Worm (Caenorhabditis elegans): ENCODE measurements around the gene sdz-1.

Gene sdz-1

DNA sequence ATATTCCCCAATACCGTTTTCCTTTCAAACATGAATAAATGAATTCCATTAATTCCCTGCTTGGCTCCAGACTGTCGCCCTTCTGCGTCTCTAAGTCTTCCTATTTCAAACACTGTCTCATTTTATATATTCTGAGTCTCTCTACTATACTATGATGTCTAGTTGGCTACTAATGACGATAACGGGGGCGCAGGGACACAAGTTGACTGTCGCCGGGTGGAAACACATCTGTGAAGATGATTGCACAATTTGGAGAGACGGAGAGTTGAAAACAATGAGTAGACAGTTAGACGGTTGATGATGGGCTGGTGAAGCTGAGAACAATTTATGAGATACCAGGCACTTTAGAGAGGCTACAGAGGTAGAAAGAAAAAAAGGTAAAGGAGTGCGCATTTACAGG, 49.3 kb upstream of the sdz-1 start, which contains the start of gene sma-2 (continued):
- peak; percentile 87 for TF ChIP-seq php-3 (GFP tag; IDR thresholded peaks at IDR 0.05)
- peak; percentile 60 for TF ChIP-seq aha-1 (tag)
- peak; percentile 94 for TF ChIP-seq nhr-28 (tag; optimal IDR thresholded peaks at IDR 0.05)

- TF ChIP-seq pqm-1 (tag; optimal IDR thresholded peaks at IDR 0.05), result peak; percentile 92
- TF ChIP-seq D1046.2 (GFP tag; IDR thresholded peaks at IDR 0.05), result no peak
- TF ChIP-seq nhr-111 (GFP tag; optimal IDR thresholded peaks at IDR 0.05), result no peak
- no peak for TF ChIP-seq Y75B8A.6 (GFP tag; IDR thresholded peaks at IDR 0.05)
- no peak for TF ChIP-seq tra-1 (GFP tag; IDR thresholded peaks at IDR 0.05)
- TF ChIP-seq nhr-77 (tag; optimal IDR thresholded peaks at IDR 0.05), result peak; percentile 48
- no peak for TF ChIP-seq unc-62 (GFP tag; optimal IDR thresholded peaks at IDR 0.05 in 1 of 2)
- no peak for TF ChIP-seq unc-62 (tag; optimal IDR thresholded peaks at IDR 0.05)
- TF ChIP-seq fos-1 (tag; optimal IDR thresholded peaks at IDR 0.05), result no peak
- TF ChIP-seq T20F7.1 (GFP tag; optimal IDR thresholded peaks at IDR 0.05), result no peak
- TF ChIP-seq zfp-2 (tag; optimal IDR thresholded peaks at IDR 0.05), result no peak
- no peak for TF ChIP-seq pha-4 (GFP tag; IDR thresholded peaks at IDR 0.05)
- TF ChIP-seq pha-4 (tag; optimal IDR thresholded peaks at IDR 0.05), result no peak
- peak in 1 of 2 experiments; percentile 43 for TF ChIP-seq mdl-1 (tag; optimal IDR thresholded peaks at IDR 0.05)
- no peak for TF ChIP-seq mxl-2 (GFP tag; conservative IDR thresholded peaks at IDR 0.05)
- no peak for TF ChIP-seq Y5F2A.4 (GFP tag; optimal IDR thresholded peaks at IDR 0.05)
- TF ChIP-seq dmd-6 (GFP tag; IDR thresholded peaks at IDR 0.05), result peak; percentile 71
- TF ChIP-seq ZK546.5 (tag; optimal IDR thresholded peaks at IDR 0.05), result no peak
- no peak for TF ChIP-seq zip-11 (GFP tag; IDR thresholded peaks at IDR 0.05)
- TF ChIP-seq ZK337.2 (GFP tag; IDR thresholded peaks at IDR 0.05), result no peak
- no peak for TF ChIP-seq ceh-82 (tag; optimal IDR thresholded peaks at IDR 0.05)
- no peak for TF ChIP-seq lin-13 (GFP tag; optimal IDR thresholded peaks at IDR 0.05)
- TF ChIP-seq daf-16 (GFP tag; optimal IDR thresholded peaks at IDR 0.05), result no peak
- peak; percentile 67 for TF ChIP-seq daf-16 (tag; optimal IDR thresholded peaks at IDR 0.05)
- TF ChIP-seq daf-12 (tag; optimal IDR thresholded peaks at IDR 0.05), result no peak
- TF ChIP-seq aha-1 (tag), result no peak
- TF ChIP-seq sdz-12 (GFP tag; optimal IDR thresholded peaks at IDR 0.05), result no peak
- TF ChIP-seq lim-7 (GFP tag; IDR thresholded peaks at IDR 0.05), result no peak
- no peak for TF ChIP-seq mxl-3 (GFP tag; optimal IDR thresholded peaks at IDR 0.05)
- no peak for TF ChIP-seq lin-15B (tag; optimal IDR thresholded peaks at IDR 0.05)
- no peak for TF ChIP-seq nhr-42 (GFP tag; IDR thresholded peaks at IDR 0.05)
- TF ChIP-seq lir-3 (tag; optimal IDR thresholded peaks at IDR 0.05), result no peak
- no peak for TF ChIP-seq zfp-3 (GFP tag; conservative IDR thresholded peaks at IDR 0.05)
- no peak for TF ChIP-seq lin-1 (GFP tag; IDR thresholded peaks at IDR 0.05)
- TF ChIP-seq attf-4 (tag; optimal IDR thresholded peaks at IDR 0.05), result no peak
- TF ChIP-seq F49E8.2 (tag; optimal IDR thresholded peaks at IDR 0.05; ENCODE audit: borderline replicate concordance), result no peak
- no peak for TF ChIP-seq duxl-1 (tag; optimal IDR thresholded peaks at IDR 0.05; ENCODE audit: poor library complexity)
- no peak for TF ChIP-seq dmd-9 (GFP tag; IDR thresholded peaks at IDR 0.05)
- TF ChIP-seq nhr-48 (tag; optimal IDR thresholded peaks at IDR 0.05), result peak; percentile 24
- no peak for TF ChIP-seq vab-7 (GFP tag; IDR thresholded peaks at IDR 0.05)
- peak; percentile 78 for TF ChIP-seq hlh-11 (tag; optimal IDR thresholded peaks at IDR 0.05)
- no peak for TF ChIP-seq lin-38 (GFP tag; IDR thresholded peaks at IDR 0.05)
- no peak for TF ChIP-seq nhr-237 (tag; optimal IDR thresholded peaks at IDR 0.05)
- no peak for TF ChIP-seq madf-9 (GFP tag; conservative IDR thresholded peaks at IDR 0.05)
- no peak for TF ChIP-seq cey-2 (tag; optimal IDR thresholded peaks at IDR 0.05; ENCODE audit: borderline replicate concordance, insufficient read depth)
- peak; percentile 2 for TF ChIP-seq hlh-30 (tag; optimal IDR thresholded peaks at IDR 0.05; ENCODE audit: insufficient read depth)
- TF ChIP-seq ctbp-1 (GFP tag; IDR thresholded peaks at IDR 0.05), result no peak
- TF ChIP-seq nhr-25 (tag; optimal IDR thresholded peaks at IDR 0.05; ENCODE audit: borderline replicate concordance, insufficient read depth), result no peak
- no peak for TF ChIP-seq jun-1 (tag; optimal IDR thresholded peaks at IDR 0.05)
These were observed 48.5 kb upstream of the sdz-1 start for ce11 chrIII:8748620-8749019.
